Fruit fly (Drosophila melanogaster): ENCODE measurements around the gene CG10211.

DNA sequence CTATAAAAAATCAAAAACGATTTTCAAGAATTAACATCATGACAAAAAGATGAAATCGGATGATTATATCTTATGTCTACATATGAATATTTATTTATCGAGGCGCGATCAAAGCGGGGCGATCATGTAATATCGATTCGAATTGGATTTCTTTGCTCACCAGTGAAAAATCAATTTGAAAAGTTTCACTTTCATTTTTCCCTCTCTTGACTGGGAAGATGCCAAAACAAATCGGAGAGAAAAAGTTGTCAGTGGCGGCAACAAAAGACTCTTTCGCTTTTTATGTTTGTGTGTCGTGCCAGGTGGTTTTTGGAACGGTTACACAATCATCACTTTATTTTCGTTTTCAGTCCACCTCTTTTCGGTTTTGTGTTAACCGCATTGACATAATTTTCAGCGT lies 1.6 kb downstream of the CG10211 start:
- no peak for TF ChIP-seq bab1 (GFP tag; optimal IDR thresholded peaks at IDR 0.05)
- no peak for TF ChIP-seq kay (GFP tag; ENCODE audit: borderline replicate concordance)
- TF ChIP-seq cnc (optimal IDR thresholded peaks at IDR 0.05): no peak
- TF ChIP-seq Mnt (GFP tag; optimal IDR thresholded peaks at IDR 0.05): no peak
- TF ChIP-seq CG33017 (tag; optimal IDR thresholded peaks at IDR 0.05): no peak
- no peak for TF ChIP-seq cic (GFP tag; optimal IDR thresholded peaks at IDR 0.05)
- no peak for TF ChIP-seq CG5204 (GFP tag; optimal IDR thresholded peaks at IDR 0.05)
- TF ChIP-seq CG7101 (tag; optimal IDR thresholded peaks at IDR 0.05): no peak
- no peak for TF ChIP-seq CG11617 (GFP tag; optimal IDR thresholded peaks at IDR 0.05)
- no peak for TF ChIP-seq CG1620 (GFP tag; optimal IDR thresholded peaks at IDR 0.05)
- TF ChIP-seq ovo (GFP tag; optimal IDR thresholded peaks at IDR 0.05): no peak
- TF ChIP-seq Clk (GFP tag; optimal IDR thresholded peaks at IDR 0.05): no peak

Data from whole organism, adult.